Fruit fly (Drosophila melanogaster) whole organism: ENCODE data around the gene moon.
"Not testable (repeated sequence)": the region's sequence is repeated elsewhere in the genome, so short reads cannot be mapped to it uniquely, and the experiment has no call there.

Experiments
- pan ChIP-seq: fragments of >200 bp; optimal IDR thresholded peaks from 2 replicates; lab custom pipeline; 2017
- usp ChIP-seq: fragments of >200 bp; optimal IDR thresholded peaks from 2 replicates; lab custom pipeline; 2017; ENCODE audit warnings: missing biosample characterization, missing genetic modification characterization, mixed read lengths

dm6 chrX:12086925-12087324 lies 14.3 kb upstream of the moon start, which contains the start of gene CG15734:
- TF ChIP-seq usp (GFP tag; lab: Kevin White, UChicago); pan (lab: Kevin White, UChicago): not testable (repeated sequence)
